Worm (Caenorhabditis elegans): ENCODE results near the gene T13C2.7.

- TF ChIP-seq ztf-16 (tag; optimal IDR thresholded peaks at IDR 0.05) (no peak), ref-2 (tag; optimal IDR thresholded peaks at IDR 0.05) (peak; percentile 35), elt-4 (tag; optimal IDR thresholded peaks at IDR 0.05) (no peak), C38D4.7 (GFP tag; optimal IDR thresholded peaks at IDR 0.05) (no peak)
Observed at ce11 chrII:6776418-6777034, 2.7 kb upstream of the T13C2.7 start, which contains the start of gene ssup-72.

Measured in whole organism, late embryonic.